Fruit fly (Drosophila melanogaster) whole organism, pupa: ENCODE data around the gene PIG-Wb.

Source experiments
- CG15710 ChIP-seq: fragments of 200-800 bp; sonication (Bioruptor generic); optimal IDR thresholded peaks from 2 replicates; lab custom pipeline; 2018; ENCODE audit warnings: missing biosample characterization, mild to moderate bottlenecking, missing genetic modification characterization, moderate library complexity
- CG9948 ChIP-seq: fragments of 200-800 bp; sonication (Bioruptor generic); optimal IDR thresholded peaks from 2 replicates; lab custom pipeline; 2018; ENCODE audit warnings: missing biosample characterization, mild to moderate bottlenecking, missing genetic modification characterization, moderate library complexity
- Pif1B ChIP-seq: fragments of 200-800 bp; sonication (Bioruptor generic); optimal IDR thresholded peaks from 3 replicates; lab custom pipeline; 2016; ENCODE audit warnings: missing biosample characterization, missing genetic modification characterization
- gl ChIP-seq: fragments of 200-800 bp; sonication (Bioruptor generic); optimal IDR thresholded peaks from 2 replicates; lab custom pipeline; 2018; ENCODE audit warnings: missing biosample characterization, mild to moderate bottlenecking, missing genetic modification characterization
- rn ChIP-seq: fragments of 200-800 bp; sonication (Bioruptor generic); IDR thresholded peaks from 2 replicates; pipeline ENCODE4 v1.3.6; 2022; ENCODE audit warnings: missing biosample characterization, missing genetic modification characterization

- TF ChIP-seq CG15710 (no peak), rn (GFP tag; lab: Robert Waterston, UW) (no peak), gl (tag; lab: Kevin White, UChicago) (no peak), Pif1B (GFP tag; lab: Kevin White, UChicago) (no peak), CG9948 (tag; lab: Kevin White, UChicago) (no peak)
These were observed 28.7 kb downstream of the PIG-Wb start for dm6 chr3L:1709161-1709560.
